Fruit fly (Drosophila melanogaster) whole organism, prepupa: ENCODE data around the gene Sclp.

ENCODE experiments used
- CG6854 ChIP-seq: fragments of 200-800 bp; sonication (Bioruptor generic); optimal IDR thresholded peaks from 2 replicates; lab custom pipeline; 2017; ENCODE audit warnings: missing biosample characterization, mild to moderate bottlenecking, missing genetic modification characterization
- Gug ChIP-seq: fragments of 200-800 bp; sonication (Bioruptor generic); IDR thresholded peaks from 2 replicates; pipeline ENCODE4 v1.3.6; 2022; ENCODE audit warnings: missing biosample characterization, missing genetic modification characterization
- Hr4 ChIP-seq: fragments of 200-800 bp; sonication (Bioruptor generic); optimal IDR thresholded peaks from 3 replicates; lab custom pipeline; 2016; ENCODE audit warnings: missing biosample characterization, missing genetic modification characterization
- fd59A ChIP-seq: fragments of 200-800 bp; sonication (Bioruptor generic); optimal IDR thresholded peaks from 2 replicates; lab custom pipeline; 2017; ENCODE audit warnings: missing biosample characterization, mild to moderate bottlenecking, missing genetic modification characterization, missing genetic modification reagents
- salr ChIP-seq, 2 experiments: fragments of 200-800 bp; sonication (Bioruptor generic); optimal IDR thresholded peaks; 3 replicates each; lab custom pipeline; 2016 to 2018; ENCODE audit warnings: missing biosample characterization in 2 of 2, missing genetic modification characterization in 2 of 2, mild to moderate bottlenecking in 1 of 2
- vri ChIP-seq: fragments of 200-800 bp; sonication (Bioruptor generic); optimal IDR thresholded peaks from 3 replicates; lab custom pipeline; 2016; ENCODE audit warnings: missing biosample characterization, mild to moderate bottlenecking, missing genetic modification characterization

- TF ChIP-seq vri (GFP tag; lab: Kevin White, UChicago): no peak
- TF ChIP-seq salr (GFP tag; optimal IDR thresholded peaks at IDR 0.05; lab: Kevin White, UChicago): no peak
- TF ChIP-seq fd59A (GFP tag; lab: Kevin White, UChicago): no peak
- TF ChIP-seq Gug (GFP tag; lab: Robert Waterston, UW): no peak
- no peak for TF ChIP-seq Hr4 (GFP tag; lab: Kevin White, UChicago)
- no peak for TF ChIP-seq CG6854
Measured at dm6 chrX:11888142-11888541, 36.3 kb downstream of the Sclp start, which contains the start of gene CG1840.
